Worm (Caenorhabditis elegans) whole organism, L3 larva: ENCODE results near the gene ddb-1.

Source experiments
- ceh-28 ChIP-seq: fragments of 150-350 bp; optimal IDR thresholded peaks from 2 replicates; lab custom pipeline; 2014; ENCODE audit warnings: missing biosample characterization, missing genetic modification reagents, missing genetic modification characterization
- lin-15B ChIP-seq: fragments of 150-350 bp; optimal IDR thresholded peaks from 2 replicates; lab custom pipeline; 2014; ENCODE audit warnings: missing biosample characterization, missing genetic modification characterization
- nhr-237 ChIP-seq: fragments of 150-350 bp; optimal IDR thresholded peaks from 2 replicates; lab custom pipeline; 2014; ENCODE audit warnings: missing biosample characterization, missing genetic modification characterization
- nhr-76 ChIP-seq: fragments of 150-350 bp; sonication (generic microtip); optimal IDR thresholded peaks from 5 replicates; lab custom pipeline; 2014; ENCODE audit warnings: missing biosample characterization, missing genetic modification characterization
- pha-4 ChIP-seq: fragments of 150-350 bp; optimal IDR thresholded peaks from 2 replicates; lab custom pipeline; 2014; ENCODE audit warnings: missing biosample characterization, missing genetic modification reagents, missing genetic modification characterization
- pqm-1 ChIP-seq: fragments of 150-350 bp; optimal IDR thresholded peaks from 2 replicates; lab custom pipeline; 2017; ENCODE audit warnings: missing biosample characterization, missing genetic modification characterization, inconsistent platforms
- unc-62 ChIP-seq: fragments of 150-350 bp; sonication (generic microtip); optimal IDR thresholded peaks from 4 replicates; lab custom pipeline; 2014; ENCODE audit warnings: missing biosample characterization, missing genetic modification reagents, missing genetic modification characterization
- zag-1 ChIP-seq: fragments of 150-350 bp; optimal IDR thresholded peaks from 2 replicates; lab custom pipeline; 2014; ENCODE audit warnings: missing biosample characterization, missing genetic modification characterization
- ztf-4 ChIP-seq: fragments of 150-350 bp; optimal IDR thresholded peaks from 2 replicates; lab custom pipeline; 2014; ENCODE audit warnings: missing biosample characterization, missing genetic modification characterization

- no peak for TF ChIP-seq pqm-1
- no peak for TF ChIP-seq zag-1 (tag; lab: Kevin White, UChicago)
- TF ChIP-seq lin-15B (tag; lab: Kevin White, UChicago) = no peak
- TF ChIP-seq ceh-28 (tag; lab: Kevin White, UChicago) = no peak
- TF ChIP-seq ztf-4 (tag; lab: Kevin White, UChicago) = no peak
- no peak for TF ChIP-seq pha-4 (tag; lab: Kevin White, UChicago)
- no peak for TF ChIP-seq nhr-237 (tag; lab: Kevin White, UChicago)
- no peak for TF ChIP-seq unc-62
- no peak for TF ChIP-seq nhr-76
These were observed 27.6 kb downstream of the ddb-1 start, which contains the start of gene cpsf-4 for ce11 chrIV:12093384-12093783.
